Fruit fly (Drosophila melanogaster): Measurements from ENCODE around the gene NimC2.
A peak's percentile ranks its signal among the peaks of the same experiment; 100 is the strongest.

Gene NimC2

DNA sequence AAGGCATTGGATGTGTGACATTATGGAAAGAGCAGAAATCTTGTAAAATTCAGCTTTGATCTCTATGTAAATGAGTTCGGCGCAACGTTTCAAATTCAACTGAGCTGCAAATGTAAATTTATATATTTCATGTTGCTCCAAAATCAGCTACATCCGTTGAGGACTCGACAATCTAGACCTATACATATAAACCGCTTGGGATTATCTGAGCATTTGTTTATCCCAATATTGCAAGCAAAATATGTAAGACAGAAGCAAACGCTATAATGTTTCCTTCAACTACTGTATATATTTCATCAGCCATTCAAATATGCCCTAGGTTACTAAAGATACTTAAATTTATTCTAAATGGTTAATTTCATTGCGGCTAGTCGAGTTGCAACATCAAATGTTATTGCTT, 3.3 kb upstream of the NimC2 start, which contains the start of gene NimC1:
NimC1 (minus strand) TSS at position 101 of the 400 bp plus-strand sequence.
- TF ChIP-seq GATAd (GFP tag; optimal IDR thresholded peaks at IDR 0.05) (no peak), Rel (GFP tag; optimal IDR thresholded peaks at IDR 0.05) (no peak), Rel (tag; optimal IDR thresholded peaks at IDR 0.05) (no peak), fru (GFP tag; optimal IDR thresholded peaks at IDR 0.05) (no peak), Sp1 (GFP tag; optimal IDR thresholded peaks at IDR 0.05) (no peak), N (GFP tag; optimal IDR thresholded peaks at IDR 0.05) (no peak), OdsH (GFP tag; optimal IDR thresholded peaks at IDR 0.05) (no peak), CG9705 (GFP tag; optimal IDR thresholded peaks at IDR 0.05) (no peak), Hr78 (GFP tag; optimal IDR thresholded peaks at IDR 0.05) (no peak), dmrt93B (GFP tag; optimal IDR thresholded peaks at IDR 0.05) (no peak), Mio (GFP tag; optimal IDR thresholded peaks at IDR 0.05) (no peak), Hnf4 (GFP tag; optimal IDR thresholded peaks at IDR 0.05) (no peak), Hr83 (GFP tag; optimal IDR thresholded peaks at IDR 0.05; ENCODE audit: poor library complexity, severe bottlenecking) (no peak), Dfd (GFP tag; optimal IDR thresholded peaks at IDR 0.05) (no peak), brk (GFP tag; optimal IDR thresholded peaks at IDR 0.05) (no peak), h (GFP tag; optimal IDR thresholded peaks at IDR 0.05) (no peak), Myc (optimal IDR thresholded peaks at IDR 0.05) (no peak), CrebA (GFP tag; optimal IDR thresholded peaks at IDR 0.05; ENCODE audit: borderline replicate concordance) (no peak)

DNA sequence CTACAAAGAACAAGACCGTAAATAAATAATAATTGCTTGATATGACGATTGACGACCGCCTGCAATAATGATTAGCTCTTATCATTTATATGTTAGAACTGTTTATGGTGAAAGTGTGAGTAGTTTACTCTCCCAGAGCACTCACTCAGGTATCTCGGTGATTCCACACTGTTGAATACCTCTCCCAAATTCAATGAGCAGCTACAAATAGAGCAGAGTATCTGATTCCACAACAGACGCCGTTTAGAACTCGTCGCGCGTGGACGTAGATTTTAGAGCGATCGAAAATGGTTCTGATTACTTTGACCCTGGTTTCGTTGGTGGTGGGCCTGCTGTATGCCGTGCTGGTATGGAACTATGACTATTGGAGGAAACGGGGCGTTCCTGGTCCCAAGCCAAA, 2.9 kb upstream of the NimC2 start, which contains the start of gene Cyp28a5:
Cyp28a5 (plus strand) TSS at position 230 of the 400 bp plus-strand sequence.
- no peak for TF ChIP-seq jim (GFP tag; optimal IDR thresholded peaks at IDR 0.05)
- TF ChIP-seq Hr83 (GFP tag; optimal IDR thresholded peaks at IDR 0.05; ENCODE audit: poor library complexity, severe bottlenecking): no peak
- TF ChIP-seq Mio (GFP tag; optimal IDR thresholded peaks at IDR 0.05): no peak
- TF ChIP-seq Dfd (GFP tag; optimal IDR thresholded peaks at IDR 0.05): no peak
- no peak for TF ChIP-seq HLH106 (tag; optimal IDR thresholded peaks at IDR 0.05)
- no peak for TF ChIP-seq Jra (GFP tag; optimal IDR thresholded peaks at IDR 0.05)
- no peak for TF ChIP-seq Hnf4 (GFP tag; optimal IDR thresholded peaks at IDR 0.05)
- no peak for TF ChIP-seq psq (GFP tag; optimal IDR thresholded peaks at IDR 0.05)
- no peak for TF ChIP-seq lola (GFP tag; optimal IDR thresholded peaks at IDR 0.05)
- no peak for TF ChIP-seq N (GFP tag; optimal IDR thresholded peaks at IDR 0.05)
- no peak for TF ChIP-seq usp (GFP tag; optimal IDR thresholded peaks at IDR 0.05)
- TF ChIP-seq dsf (GFP tag; optimal IDR thresholded peaks at IDR 0.05; ENCODE audit: borderline replicate concordance): no peak
- no peak for TF ChIP-seq Dif (GFP tag; optimal IDR thresholded peaks at IDR 0.05; ENCODE audit: partially characterized antibody)

DNA sequence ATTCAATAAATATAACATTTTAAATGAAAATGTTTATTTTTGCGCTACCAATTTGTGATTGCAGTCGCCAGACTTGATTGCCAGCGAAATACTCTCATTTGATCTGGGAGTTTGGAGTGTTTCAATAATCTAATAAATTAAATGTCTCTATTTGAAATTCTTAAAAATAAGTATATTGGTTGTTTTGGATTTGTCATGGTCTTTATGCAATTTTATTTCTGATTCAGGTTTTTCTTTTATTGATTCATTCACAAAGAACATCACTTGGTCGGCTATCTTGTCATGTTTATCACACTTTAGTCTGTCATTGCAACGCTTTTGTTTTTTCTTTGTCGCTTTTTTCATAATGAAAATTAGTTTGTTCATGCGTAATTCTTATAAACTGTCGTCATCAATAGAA, 19.0 kb downstream of the NimC2 start:
- peak in 1 of 2 experiments; percentile 36 for TF ChIP-seq foxo (GFP tag; optimal IDR thresholded peaks at IDR 0.05)
- TF ChIP-seq jim (GFP tag; optimal IDR thresholded peaks at IDR 0.05): no peak
- peak; percentile 6 for TF ChIP-seq sage (GFP tag; optimal IDR thresholded peaks at IDR 0.05)
- TF ChIP-seq psq (GFP tag; optimal IDR thresholded peaks at IDR 0.05): no peak
- no peak for TF ChIP-seq Hr78 (GFP tag; optimal IDR thresholded peaks at IDR 0.05)
- TF ChIP-seq Hr83 (GFP tag; optimal IDR thresholded peaks at IDR 0.05; ENCODE audit: poor library complexity, severe bottlenecking): no peak
- TF ChIP-seq HLH106 (tag; optimal IDR thresholded peaks at IDR 0.05): peak; percentile 63
- TF ChIP-seq rgr (GFP tag; optimal IDR thresholded peaks at IDR 0.05): peak; percentile 19
- TF ChIP-seq h (GFP tag; optimal IDR thresholded peaks at IDR 0.05): peak; percentile 34

dm6 chr2L:14001078-14001477, 21.2 kb downstream of the NimC2 start, which contains the start of gene rk:
Gene rk (minus strand): TSS chr2L:14001248.
- TF ChIP-seq Dfd (GFP tag; optimal IDR thresholded peaks at IDR 0.05) (peak; percentile 65), CG9705 (GFP tag; optimal IDR thresholded peaks at IDR 0.05) (no peak), Jra (GFP tag; optimal IDR thresholded peaks at IDR 0.05) (no peak)

- TF ChIP-seq sage (GFP tag; optimal IDR thresholded peaks at IDR 0.05): no peak
- TF ChIP-seq pan (optimal IDR thresholded peaks at IDR 0.05): no peak
- TF ChIP-seq lola (GFP tag; optimal IDR thresholded peaks at IDR 0.05): no peak
- TF ChIP-seq CG32264 (GFP tag; optimal IDR thresholded peaks at IDR 0.05): no peak
These were observed 22.0 kb downstream of the NimC2 start for dm6 chr2L:14001887-14002286.

DNA sequence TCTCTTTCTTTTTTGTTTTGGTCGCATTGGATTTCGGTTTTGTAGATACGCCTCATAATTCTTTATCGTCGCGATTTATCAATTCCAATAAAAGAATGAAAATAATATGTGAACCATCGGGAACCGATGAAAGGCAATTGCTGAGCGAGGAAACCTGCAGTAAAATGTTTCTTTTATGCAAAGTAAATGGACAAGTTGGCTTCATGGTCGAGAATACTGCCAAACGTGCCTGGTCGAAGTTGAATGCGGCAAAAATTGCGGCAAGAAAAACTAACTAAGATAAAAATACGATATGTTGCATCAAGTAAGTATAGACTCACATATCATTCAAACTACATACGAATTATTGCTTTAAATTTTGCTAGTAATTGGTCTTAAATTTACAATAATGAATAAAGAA, 27.9 kb downstream of the NimC2 start, which contains the start of gene CG42692:
CG42692 (plus strand) TSS at position 301 of the 400 bp plus-strand sequence.
- TF ChIP-seq N (GFP tag; optimal IDR thresholded peaks at IDR 0.05) (no peak), sv (GFP tag; optimal IDR thresholded peaks at IDR 0.05) (no peak), tai (GFP tag; optimal IDR thresholded peaks at IDR 0.05) (no peak), rgr (GFP tag; optimal IDR thresholded peaks at IDR 0.05) (no peak), OdsH (GFP tag; optimal IDR thresholded peaks at IDR 0.05) (no peak), ey (GFP tag; optimal IDR thresholded peaks at IDR 0.05) (no peak), Hnf4 (GFP tag; optimal IDR thresholded peaks at IDR 0.05) (no peak), dmrt93B (GFP tag; optimal IDR thresholded peaks at IDR 0.05) (no peak), jim (GFP tag; optimal IDR thresholded peaks at IDR 0.05) (no peak), Vsx2 (GFP tag; optimal IDR thresholded peaks at IDR 0.05; ENCODE audit: partially characterized antibody) (no peak), brk (GFP tag; optimal IDR thresholded peaks at IDR 0.05) (no peak), dsf (GFP tag; optimal IDR thresholded peaks at IDR 0.05; ENCODE audit: borderline replicate concordance) (no peak), Sp1 (GFP tag; optimal IDR thresholded peaks at IDR 0.05) (no peak), Dif (GFP tag; optimal IDR thresholded peaks at IDR 0.05; ENCODE audit: partially characterized antibody) (no peak), Jra (GFP tag; optimal IDR thresholded peaks at IDR 0.05) (no peak), fru (GFP tag; optimal IDR thresholded peaks at IDR 0.05) (no peak), CG32264 (GFP tag; optimal IDR thresholded peaks at IDR 0.05) (no peak), CG9705 (GFP tag; optimal IDR thresholded peaks at IDR 0.05) (no peak)
